Worm (Caenorhabditis elegans): ENCODE data around the gene F55C5.17.
A peak's percentile ranks its signal among the peaks of the same experiment; 100 is the strongest.

Gene F55C5.17

ce11 chrV:12256398-12256797 is 45.9 kb upstream of the F55C5.17 start, which contains the start of gene ugt-55:
Gene ugt-55, plus strand, starts transcription at chrV:12256698.
- no peak for TF ChIP-seq lin-26 (GFP tag; IDR thresholded peaks at IDR 0.05)
- no peak for TF ChIP-seq ztf-3 (GFP tag; optimal IDR thresholded peaks at IDR 0.05)
- TF ChIP-seq pha-4 (tag; optimal IDR thresholded peaks at IDR 0.05), result no peak
- no peak for TF ChIP-seq madf-3 (GFP tag; IDR thresholded peaks at IDR 0.05)
- no peak for TF ChIP-seq ccch-3 (GFP tag; optimal IDR thresholded peaks at IDR 0.05)
- no peak for TF ChIP-seq hrde-1 (tag; optimal IDR thresholded peaks at IDR 0.05; ENCODE audit: borderline replicate concordance)
- no peak for TF ChIP-seq hlh-26 (GFP tag; conservative IDR thresholded peaks at IDR 0.05)
- TF ChIP-seq him-1 (tag; optimal IDR thresholded peaks at IDR 0.05), result no peak
- TF ChIP-seq B0261.1 (tag; optimal IDR thresholded peaks at IDR 0.05), result no peak
- TF ChIP-seq T26A5.8 (tag; optimal IDR thresholded peaks at IDR 0.05), result no peak

- TF ChIP-seq B0336.3 (GFP tag; IDR thresholded peaks at IDR 0.05) (no peak), aptf-2 (GFP tag; conservative IDR thresholded peaks at IDR 0.05) (no peak), sdz-38 (tag; optimal IDR thresholded peaks at IDR 0.05) (no peak), lsl-1 (GFP tag; optimal IDR thresholded peaks at IDR 0.05) (no peak), let-607 (tag; optimal IDR thresholded peaks at IDR 0.05) (no peak), zfh-2 (GFP tag; conservative IDR thresholded peaks at IDR 0.05) (no peak), cebp-1 (GFP tag; IDR thresholded peaks at IDR 0.05) (no peak), cebp-1 (tag; optimal IDR thresholded peaks at IDR 0.05) (no peak), nhr-27 (tag; optimal IDR thresholded peaks at IDR 0.05) (no peak), Y53G8AR.9 (GFP tag; conservative IDR thresholded peaks at IDR 0.05) (no peak), efl-1 (GFP tag; optimal IDR thresholded peaks at IDR 0.05) (no peak), xnd-1 (tag; optimal IDR thresholded peaks at IDR 0.05) (no peak), nfya-2 (GFP tag; IDR thresholded peaks at IDR 0.05) (no peak), Y67H2A.10 (GFP tag; conservative IDR thresholded peaks at IDR 0.05) (no peak), lir-1 (GFP tag; conservative IDR thresholded peaks at IDR 0.05) (no peak), B0019.2 (GFP tag; conservative IDR thresholded peaks at IDR 0.05) (no peak)
Measured at ce11 chrV:12258922-12259321, 43.4 kb upstream of the F55C5.17 start, which contains the start of gene ugt-56. Gene ugt-56, plus strand, starts transcription at chrV:12258982.

ce11 chrV:12261377-12261776 is 41.0 kb upstream of the F55C5.17 start, which contains the start of gene tbb-6:
Gene tbb-6, plus strand, starts transcription at chrV:12261531.
- TF ChIP-seq cebp-1 (GFP tag; IDR thresholded peaks at IDR 0.05) (peak; percentile 96), cebp-1 (tag; optimal IDR thresholded peaks at IDR 0.05) (peak; percentile 99), somi-1 (GFP tag; optimal IDR thresholded peaks at IDR 0.05) (no peak), pbrm-1 (GFP tag; IDR thresholded peaks at IDR 0.05) (no peak), ceh-79 (tag; optimal IDR thresholded peaks at IDR 0.05) (no peak), egrh-3 (GFP tag; IDR thresholded peaks at IDR 0.05) (no peak)

DNA sequence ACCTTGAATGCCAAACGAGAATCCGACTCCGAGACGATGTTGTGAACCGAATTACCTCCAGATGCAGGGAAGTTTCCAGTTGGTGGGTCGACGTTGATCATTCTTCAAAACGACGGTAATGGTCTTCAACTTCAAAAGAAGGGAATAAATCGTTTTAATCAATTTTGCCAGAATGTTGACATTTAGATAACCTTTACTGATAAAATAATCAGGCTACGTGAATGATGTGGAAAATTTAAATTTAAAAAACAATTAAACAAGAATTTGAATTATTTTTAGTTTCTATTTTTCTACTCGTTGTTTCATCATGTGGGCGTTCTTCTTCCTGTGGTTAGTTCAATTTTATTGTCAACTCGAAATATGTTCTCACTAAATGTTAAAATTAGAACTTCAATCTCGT is 38.6 kb upstream of the F55C5.17 start, which contains the start of gene ssp-35:
ssp-35 (minus strand) TSS at position 101 of the 400 bp plus-strand sequence.
- TF ChIP-seq nfya-2 (GFP tag; IDR thresholded peaks at IDR 0.05), result no peak
- TF ChIP-seq ceh-91 (GFP tag; IDR thresholded peaks at IDR 0.05), result no peak
- TF ChIP-seq F49E8.2 (tag; optimal IDR thresholded peaks at IDR 0.05; ENCODE audit: insufficient read depth), result no peak
- TF ChIP-seq mel-28 (tag; optimal IDR thresholded peaks at IDR 0.05; ENCODE audit: borderline replicate concordance), result no peak

Data from whole organism, young adult.